Fruit fly (Drosophila melanogaster): Measurements from ENCODE around the gene mbf1.
A peak's percentile ranks its signal among the peaks of the same experiment; 100 is the strongest.

mbf1 gene

DNA sequence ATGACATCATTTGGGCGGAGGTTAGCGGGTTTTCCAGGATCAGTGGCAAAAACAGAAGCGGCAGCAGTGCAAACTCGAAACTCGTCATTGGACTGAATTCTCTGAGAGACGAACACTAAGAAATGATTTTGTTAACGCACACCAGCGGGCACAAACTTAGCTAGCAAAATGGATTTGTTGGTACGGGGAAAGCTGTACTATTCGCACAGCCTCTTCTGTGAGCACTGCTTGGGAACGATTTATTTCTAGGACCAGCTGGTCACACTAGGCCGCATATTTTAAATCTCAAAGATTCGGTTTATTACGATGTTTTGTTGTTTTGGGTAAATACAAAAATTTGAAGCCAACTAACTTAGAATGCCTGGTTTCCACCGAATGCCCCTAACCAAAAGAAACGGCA is 34.9 kb downstream of the mbf1 start, which contains the start of gene CG4098 (continued):
- no peak for TF ChIP-seq tio (GFP tag; optimal IDR thresholded peaks at IDR 0.05)
- TF ChIP-seq esg (GFP tag; conservative IDR thresholded peaks at IDR 0.05): peak; percentile 32; the same call in 1 of the 2 replicates
- peak; percentile 75 for TF ChIP-seq CG1603 (tag; optimal IDR thresholded peaks at IDR 0.05)
- TF ChIP-seq Six4 (GFP tag; optimal IDR thresholded peaks at IDR 0.05): no peak
- TF ChIP-seq CG43689 (GFP tag; IDR thresholded peaks at IDR 0.05): no peak
- TF ChIP-seq schlank (tag; optimal IDR thresholded peaks at IDR 0.05): peak; percentile 59
- no peak for TF ChIP-seq gt (GFP tag; IDR thresholded peaks at IDR 0.05)
- peak; percentile 45 for TF ChIP-seq CG9609 (GFP tag; optimal IDR thresholded peaks at IDR 0.05)
- TF ChIP-seq CG9437 (GFP tag; optimal IDR thresholded peaks at IDR 0.05): no peak
- TF ChIP-seq da (GFP tag; optimal IDR thresholded peaks at IDR 0.05): no peak
- TF ChIP-seq CG2712 (tag; optimal IDR thresholded peaks at IDR 0.05): peak; percentile 37
- TF ChIP-seq so (GFP tag; IDR thresholded peaks at IDR 0.05): 0 out of 3 replicates have a peak, but pooled peaks have one; percentile 11
- no peak for TF ChIP-seq Stat92E (GFP tag; optimal IDR thresholded peaks at IDR 0.05)
- peak; percentile 25 for TF ChIP-seq CG13123 (GFP tag; optimal IDR thresholded peaks at IDR 0.05)
- no peak for TF ChIP-seq CG12236 (GFP tag; optimal IDR thresholded peaks at IDR 0.05)
- TF ChIP-seq zf30C (GFP tag; optimal IDR thresholded peaks at IDR 0.05): no peak
- TF ChIP-seq CG17361 (GFP tag; IDR thresholded peaks at IDR 0.05): no peak
- no peak for TF ChIP-seq kah (GFP tag; optimal IDR thresholded peaks at IDR 0.05)
- TF ChIP-seq CG15601 (tag; optimal IDR thresholded peaks at IDR 0.05): no peak
- peak; percentile 69 for TF ChIP-seq Meics (GFP tag; optimal IDR thresholded peaks at IDR 0.05)
- TF ChIP-seq NC2β (GFP tag; optimal IDR thresholded peaks at IDR 0.05): peak; percentile 44
- peak; percentile 77 for TF ChIP-seq gfzf (GFP tag; optimal IDR thresholded peaks at IDR 0.05)
- TF ChIP-seq CG12104 (GFP tag; optimal IDR thresholded peaks at IDR 0.05): no peak
- TF ChIP-seq CG15479 (GFP tag; optimal IDR thresholded peaks at IDR 0.05): no peak
- peak; percentile 47 for TF ChIP-seq bcd (GFP tag; optimal IDR thresholded peaks at IDR 0.05)
- TF ChIP-seq Optix (GFP tag; IDR thresholded peaks at IDR 0.05): peak; percentile 50; the same call in 2 of the 3 replicates
- peak; percentile 10 for TF ChIP-seq luna (GFP tag; optimal IDR thresholded peaks at IDR 0.05)
- TF ChIP-seq CG1024 (GFP tag; IDR thresholded peaks at IDR 0.05): no peak
- no peak for TF ChIP-seq BtbVII (GFP tag; optimal IDR thresholded peaks at IDR 0.05)
- peak; percentile 31; the same call in 1 of the 2 replicates for TF ChIP-seq CG6272 (GFP tag; IDR thresholded peaks at IDR 0.05)
- no peak; the same call in 1 of the 2 replicates for TF ChIP-seq CG10959 (GFP tag; IDR thresholded peaks at IDR 0.05)
- TF ChIP-seq CG30431 (GFP tag; optimal IDR thresholded peaks at IDR 0.05): peak; percentile 29
- peak; percentile 56 for TF ChIP-seq fu2 (GFP tag; optimal IDR thresholded peaks at IDR 0.05)
- peak; percentile 0 for TF ChIP-seq CG2116 (GFP tag; optimal IDR thresholded peaks at IDR 0.05)
- no peak for TF ChIP-seq CG6683 (GFP tag; optimal IDR thresholded peaks at IDR 0.05)
- no peak for TF ChIP-seq gsb-n (tag; optimal IDR thresholded peaks at IDR 0.05)
- TF ChIP-seq crol (GFP tag; IDR thresholded peaks at IDR 0.05): no peak
- no peak for TF ChIP-seq CG11695 (GFP tag; IDR thresholded peaks at IDR 0.05)
- TF ChIP-seq gcm2 (GFP tag; optimal IDR thresholded peaks at IDR 0.05): peak; percentile 29
- TF ChIP-seq wdn (GFP tag; IDR thresholded peaks at IDR 0.05): peak; percentile 66
- TF ChIP-seq Vsx1 (GFP tag; optimal IDR thresholded peaks at IDR 0.05): no peak
- peak; percentile 90 for TF ChIP-seq vvl (GFP tag; IDR thresholded peaks at IDR 0.05)
- TF ChIP-seq CG8089 (GFP tag; optimal IDR thresholded peaks at IDR 0.05): no peak
- no peak for TF ChIP-seq CG17186 (GFP tag; optimal IDR thresholded peaks at IDR 0.05)
- no peak for TF ChIP-seq CkIIα-i1 (GFP tag; IDR thresholded peaks at IDR 0.05)
- no peak for TF ChIP-seq Hr78 (GFP tag; optimal IDR thresholded peaks at IDR 0.05)
- TF ChIP-seq oc (tag; optimal IDR thresholded peaks at IDR 0.05): no peak
- no peak for TF ChIP-seq hth (optimal IDR thresholded peaks at IDR 0.05)
- no peak for TF ChIP-seq CG4404 (GFP tag; IDR thresholded peaks at IDR 0.05)
- TF ChIP-seq Dref (GFP tag; IDR thresholded peaks at IDR 0.05): peak; percentile 53
- no peak for TF ChIP-seq Doc2 (GFP tag; IDR thresholded peaks at IDR 0.05)
- TF ChIP-seq CG1647 (GFP tag; optimal IDR thresholded peaks at IDR 0.05): peak; percentile 44

Measured in whole organism, embryonic.